Worm (Caenorhabditis elegans) whole organism, L2 larva: ENCODE results near the gene prp-6.

Experiments
- lin-39 ChIP-seq: fragments of 150-350 bp; optimal IDR thresholded peaks from 2 replicates; lab custom pipeline; 2014; ENCODE audit warnings: missing biosample characterization, missing genetic modification reagents, missing genetic modification characterization
- nhr-77 ChIP-seq: fragments of 150-350 bp; optimal IDR thresholded peaks from 2 replicates; lab custom pipeline; 2014; ENCODE audit warnings: missing biosample characterization, missing genetic modification characterization
- sem-4 ChIP-seq: fragments of 150-350 bp; optimal IDR thresholded peaks from 2 replicates; lab custom pipeline; 2014; ENCODE audit warnings: missing biosample characterization, missing genetic modification reagents, missing genetic modification characterization
- sma-9 ChIP-seq, 2 experiments: fragments of 150-350 bp in 1 of 2; sonication (generic microtip) in 1 of 2; optimal IDR thresholded peaks; 2 replicates each; lab custom pipeline; 2014 to 2016; ENCODE audit warnings: missing genetic modification characterization in 2 of 2, mild to moderate bottlenecking in 1 of 2, missing biosample characterization in 1 of 2, missing compliant biosample characterization in 1 of 2, missing genetic modification reagents in 1 of 2, moderate library complexity in 1 of 2
- unc-39 ChIP-seq: fragments of 150-350 bp; optimal IDR thresholded peaks from 2 replicates; lab custom pipeline; 2014; ENCODE audit warnings: missing biosample characterization, missing genetic modification characterization
- unc-62 ChIP-seq: fragments of 150-350 bp; optimal IDR thresholded peaks from 2 replicates; lab custom pipeline; 2014; ENCODE audit warnings: missing biosample characterization, missing genetic modification reagents, missing genetic modification characterization
- zag-1 ChIP-seq: fragments of 150-350 bp; optimal IDR thresholded peaks from 2 replicates; lab custom pipeline; 2014; ENCODE audit warnings: missing biosample characterization, missing genetic modification characterization

- no peak for TF ChIP-seq unc-39
- TF ChIP-seq nhr-77 (tag; lab: Kevin White, UChicago) = no peak
- no peak for TF ChIP-seq lin-39 (tag; lab: Kevin White, UChicago)
- no peak for TF ChIP-seq zag-1 (tag; lab: Kevin White, UChicago)
- TF ChIP-seq unc-62 = no peak
- TF ChIP-seq sem-4 (tag; lab: Kevin White, UChicago) = no peak
- no peak for TF ChIP-seq sma-9 (GFP tag; optimal IDR thresholded peaks at IDR 0.05; lab: Kevin White, UChicago)
- no peak for TF ChIP-seq sma-9 (tag; optimal IDR thresholded peaks at IDR 0.05; lab: Kevin White, UChicago)
Measured at ce11 chrV:18022179-18022578, at the start of gene prp-6.
